Worm (Caenorhabditis elegans): ENCODE measurements around the gene sptl-2.

Gene sptl-2

DNA sequence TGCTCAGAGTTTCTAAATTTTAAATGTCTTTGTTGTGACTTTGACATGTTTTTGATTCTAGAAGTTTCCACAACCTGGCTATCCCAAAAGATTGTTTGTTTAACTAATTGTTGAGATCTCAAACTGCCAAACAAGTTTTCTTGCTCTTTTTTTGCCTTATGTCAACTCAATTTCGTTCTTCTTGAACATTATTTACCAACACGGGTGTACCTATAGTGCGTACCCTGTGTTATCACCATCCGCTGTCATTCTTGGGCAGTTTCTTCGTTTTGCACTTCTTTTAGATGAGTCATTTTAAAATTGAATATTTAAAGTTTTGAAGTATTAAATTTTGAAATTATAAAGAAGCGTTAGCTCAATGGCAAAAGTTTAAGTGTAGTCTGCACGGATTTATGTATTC, at the start of gene sptl-2:
Gene sptl-2, plus strand, starts transcription at position 280 of the 400 bp plus-strand sequence.
- TF ChIP-seq nhr-90 (tag; optimal IDR thresholded peaks at IDR 0.05; ENCODE audit: poor library complexity) (no peak), sox-4 (tag; optimal IDR thresholded peaks at IDR 0.05) (no peak), nhr-85 (tag) (no peak), fkh-4 (tag; optimal IDR thresholded peaks at IDR 0.05; ENCODE audit: borderline replicate concordance) (no peak), elt-3 (tag; optimal IDR thresholded peaks at IDR 0.05) (no peak), tlp-1 (tag; optimal IDR thresholded peaks at IDR 0.05) (no peak), unc-98 (GFP tag; IDR thresholded peaks at IDR 0.05) (no peak), mef-2 (tag; optimal IDR thresholded peaks at IDR 0.05) (no peak), swsn-7 (tag; optimal IDR thresholded peaks at IDR 0.05) (no peak), dpl-1 (GFP tag; optimal IDR thresholded peaks at IDR 0.05) (no peak), jun-1 (tag; optimal IDR thresholded peaks at IDR 0.05) (no peak), pax-3 (tag; optimal IDR thresholded peaks at IDR 0.05) (no peak), aly-2 (tag; optimal IDR thresholded peaks at IDR 0.05) (no peak), unc-62 (GFP tag; optimal IDR thresholded peaks at IDR 0.05) (no peak)

DNA sequence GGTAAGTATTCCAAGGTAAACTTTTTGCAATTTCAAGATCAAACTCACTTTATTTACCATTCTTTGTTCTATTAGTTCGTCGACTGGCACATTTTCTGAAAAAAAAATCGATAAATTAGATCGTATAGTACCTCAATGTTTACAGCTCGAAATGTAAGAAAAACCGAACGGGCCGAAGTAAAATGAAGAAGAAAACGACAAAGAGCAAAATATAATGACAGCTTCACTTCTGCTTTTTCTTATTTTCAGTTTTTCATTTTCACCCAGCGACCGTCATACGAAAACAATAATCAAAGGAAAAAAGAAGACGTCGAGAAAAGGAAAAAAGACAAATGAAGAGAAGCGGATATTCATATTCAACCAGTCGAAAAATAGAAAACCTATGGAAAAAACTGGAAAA, 47.9 kb upstream of the sptl-2 start, which contains the start of gene che-7:
Gene che-7, minus strand, starts transcription at position 101 of the 400 bp plus-strand sequence.
- TF ChIP-seq unc-30 (tag; optimal IDR thresholded peaks at IDR 0.05), result no peak
- TF ChIP-seq mep-1 (tag; optimal IDR thresholded peaks at IDR 0.05), result no peak
- TF ChIP-seq efl-1 (optimal IDR thresholded peaks at IDR 0.05), result no peak
- TF ChIP-seq efl-1 (GFP tag; optimal IDR thresholded peaks at IDR 0.05 in 1 of 2), result no peak
- no peak for TF ChIP-seq nhr-12 (tag; optimal IDR thresholded peaks at IDR 0.05)
- no peak for TF ChIP-seq rnt-1 (tag; optimal IDR thresholded peaks at IDR 0.05)
- no peak for TF ChIP-seq skn-1 (tag; optimal IDR thresholded peaks at IDR 0.05)
- no peak for TF ChIP-seq ceh-8 (GFP tag; optimal IDR thresholded peaks at IDR 0.05)
- TF ChIP-seq zip-4 (GFP tag; optimal IDR thresholded peaks at IDR 0.05), result no peak

DNA sequence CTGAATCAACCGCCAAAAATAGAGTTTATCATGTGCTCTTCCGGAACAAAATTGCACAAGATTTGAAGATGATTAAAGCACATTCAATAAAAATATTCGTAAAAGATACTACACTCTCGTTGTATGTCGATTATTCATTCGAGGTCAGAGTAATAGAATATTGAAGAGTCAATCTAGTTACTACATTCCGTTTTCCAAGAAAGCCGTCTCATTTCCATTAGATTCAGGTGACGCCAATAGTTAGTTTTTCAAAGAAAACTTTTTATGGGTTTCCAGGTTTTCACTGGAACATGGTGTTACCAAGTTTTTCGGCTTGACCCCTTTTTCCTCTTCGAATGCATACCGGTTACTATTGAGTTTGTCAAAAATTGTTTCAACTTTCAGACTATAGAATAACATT, 46.5 kb upstream of the sptl-2 start:
- TF ChIP-seq pag-3 (tag; optimal IDR thresholded peaks at IDR 0.05; ENCODE audit: borderline replicate concordance, insufficient read depth), result no peak
- TF ChIP-seq fkh-10 (GFP tag; optimal IDR thresholded peaks at IDR 0.05), result no peak
- TF ChIP-seq fos-1 (tag; optimal IDR thresholded peaks at IDR 0.05), result no peak
- no peak for TF ChIP-seq ama-1 (optimal IDR thresholded peaks at IDR 0.05)
- no peak for TF ChIP-seq lin-39 (tag; optimal IDR thresholded peaks at IDR 0.05)
- no peak for TF ChIP-seq aly-2 (tag; optimal IDR thresholded peaks at IDR 0.05)
- peak; percentile 51 for TF ChIP-seq nhr-71 (tag; optimal IDR thresholded peaks at IDR 0.05)
- TF ChIP-seq nhr-19 (GFP tag; conservative IDR thresholded peaks at IDR 0.05), result no peak
- TF ChIP-seq C16A3.4 (tag; optimal IDR thresholded peaks at IDR 0.05), result no peak
- TF ChIP-seq lin-15B (tag; optimal IDR thresholded peaks at IDR 0.05), result no peak
- no peak for TF ChIP-seq pax-3 (tag; optimal IDR thresholded peaks at IDR 0.05)
- TF ChIP-seq hpl-2 (GFP tag; optimal IDR thresholded peaks at IDR 0.05), result no peak
- TF ChIP-seq lin-14 (GFP tag; optimal IDR thresholded peaks at IDR 0.05), result peak; percentile 16
- TF ChIP-seq sup-37 (GFP tag; optimal IDR thresholded peaks at IDR 0.05), result no peak
- TF ChIP-seq nhr-12 (tag; optimal IDR thresholded peaks at IDR 0.05), result no peak
- no peak for TF ChIP-seq zag-1 (tag; optimal IDR thresholded peaks at IDR 0.05)
- TF ChIP-seq nhr-90 (tag; optimal IDR thresholded peaks at IDR 0.05; ENCODE audit: poor library complexity), result no peak
- TF ChIP-seq sptf-1 (tag; optimal IDR thresholded peaks at IDR 0.05), result no peak
- no peak for TF ChIP-seq hlh-4 (tag; optimal IDR thresholded peaks at IDR 0.05)
- TF ChIP-seq unc-30 (tag; optimal IDR thresholded peaks at IDR 0.05), result no peak
- TF ChIP-seq ceh-90 (tag; optimal IDR thresholded peaks at IDR 0.05), result no peak
- no peak for TF ChIP-seq ceh-63 (GFP tag; optimal IDR thresholded peaks at IDR 0.05)
- peak in 1 of 2 experiments; percentile 1 for TF ChIP-seq lsy-2 (tag; optimal IDR thresholded peaks at IDR 0.05)
- peak; percentile 46 for TF ChIP-seq dsc-1 (tag; optimal IDR thresholded peaks at IDR 0.05)
- TF ChIP-seq dpl-1 (GFP tag; optimal IDR thresholded peaks at IDR 0.05), result no peak
- TF ChIP-seq tlp-1 (tag; optimal IDR thresholded peaks at IDR 0.05), result no peak
- TF ChIP-seq jun-1 (tag; optimal IDR thresholded peaks at IDR 0.05), result no peak
- no peak for TF ChIP-seq aha-1 (tag; optimal IDR thresholded peaks at IDR 0.05)
- TF ChIP-seq nhr-77 (tag; optimal IDR thresholded peaks at IDR 0.05), result no peak
- TF ChIP-seq unc-130 (tag; optimal IDR thresholded peaks at IDR 0.05), result no peak
- TF ChIP-seq sox-4 (tag; optimal IDR thresholded peaks at IDR 0.05), result peak; percentile 32
- no peak for TF ChIP-seq grh-1 (GFP tag; IDR thresholded peaks at IDR 0.05)
- TF ChIP-seq mdl-1 (tag; optimal IDR thresholded peaks at IDR 0.05), result no peak
- no peak for TF ChIP-seq nhr-76 (tag; optimal IDR thresholded peaks at IDR 0.05)
- peak; percentile 41 for TF ChIP-seq nhr-47 (tag; optimal IDR thresholded peaks at IDR 0.05)
- peak; percentile 77 for TF ChIP-seq fkh-8 (tag; optimal IDR thresholded peaks at IDR 0.05)
- TF ChIP-seq mep-1 (tag; optimal IDR thresholded peaks at IDR 0.05), result no peak

Data from whole organism, L1 larva.